Fruit fly (Drosophila melanogaster) whole organism, prepupa: ENCODE measurements around the gene Cse1.

Experiments used
- CG3919 ChIP-seq: fragments of 200-800 bp; sonication (Bioruptor generic); optimal IDR thresholded peaks from 3 replicates; lab custom pipeline; 2016; ENCODE audit warnings: missing biosample characterization, missing genetic modification characterization
- CG6163 ChIP-seq: fragments of 200-800 bp; sonication (Bioruptor generic); IDR thresholded peaks from 3 replicates; pipeline ENCODE4 v1.3.6; 2022; ENCODE audit warnings: missing biosample characterization, missing genetic modification characterization
- CG6276 ChIP-seq: fragments of 200-800 bp; sonication (Bioruptor generic); optimal IDR thresholded peaks from 2 replicates; lab custom pipeline; 2017; ENCODE audit warnings: missing biosample characterization, mild to moderate bottlenecking, missing genetic modification characterization
- CG8119 ChIP-seq: fragments of 200-800 bp; sonication (Bioruptor generic); IDR thresholded peaks from 3 replicates; pipeline ENCODE4 v1.3.6; 2022; ENCODE audit warnings: missing biosample characterization, missing genetic modification characterization
- CG8632 ChIP-seq: fragments of 200-800 bp; sonication (Bioruptor generic); optimal IDR thresholded peaks from 3 replicates; lab custom pipeline; 2016; ENCODE audit warnings: missing biosample characterization, missing genetic modification characterization
- pdm3 ChIP-seq: fragments of 200-800 bp; sonication (Bioruptor generic); optimal IDR thresholded peaks from 3 replicates; lab custom pipeline; 2016; ENCODE audit warnings: missing biosample characterization, missing genetic modification characterization

- TF ChIP-seq CG8119 (GFP tag; lab: Robert Waterston, UW) = no peak
- TF ChIP-seq pdm3 = no peak
- TF ChIP-seq CG8632 = no peak
- no peak for TF ChIP-seq CG6276 (GFP tag; lab: Kevin White, UChicago)
- TF ChIP-seq CG3919 (GFP tag; lab: Kevin White, UChicago) = no peak
- TF ChIP-seq CG6163 (GFP tag; lab: Robert Waterston, UW) = no peak
Measured at dm6 chr2L:16859103-16859502, 34.1 kb upstream of the Cse1 start.
